Worm (Caenorhabditis elegans) whole organism, midembryonic: ENCODE results near the gene F44G3.7.

Experiments used
- T22C8.4 ChIP-seq: fragments of 200-800 bp; sonication (Bioruptor generic); IDR thresholded peaks from 2 replicates; pipeline ENCODE4 v1.3.6; 2022; ENCODE audit warnings: missing genetic modification characterization, missing compliant biosample characterization
- cog-1 ChIP-seq: sonication (generic microtip); optimal IDR thresholded peaks from 2 replicates; lab custom pipeline; 2016; ENCODE audit warnings: missing genetic modification characterization, missing compliant biosample characterization
- flt-1 ChIP-seq: fragments of 200-800 bp; sonication (Bioruptor generic); IDR thresholded peaks from 2 replicates; pipeline ENCODE4 v1.3.6; 2022; ENCODE audit warnings: missing genetic modification characterization, missing compliant biosample characterization
- med-1 ChIP-seq: sonication (generic microtip); optimal IDR thresholded peaks from 2 replicates; lab custom pipeline; 2017; ENCODE audit warnings: missing genetic modification characterization, mild to moderate bottlenecking, missing compliant biosample characterization, antibody characterized with exemption, missing genetic modification reagents; ENCODE audit not compliant: insufficient read depth
- ref-1 ChIP-seq: fragments of 200-800 bp; sonication (Bioruptor generic); conservative IDR thresholded peaks from 2 replicates; pipeline ENCODE4 v1.3.6; 2022; ENCODE audit warnings: missing genetic modification reagents, missing genetic modification characterization, missing compliant biosample characterization
- tab-1 ChIP-seq: fragments of 200-800 bp; sonication (Bioruptor generic); IDR thresholded peaks from 2 replicates; pipeline ENCODE4 v1.3.6; 2022; ENCODE audit warnings: missing genetic modification characterization, missing compliant biosample characterization
- ztf-29 ChIP-seq: fragments of 200-800 bp; sonication (Bioruptor generic); IDR thresholded peaks from 2 replicates; pipeline ENCODE4 v1.3.6; 2022; ENCODE audit warnings: missing genetic modification reagents, missing genetic modification characterization, missing compliant biosample characterization

DNA sequence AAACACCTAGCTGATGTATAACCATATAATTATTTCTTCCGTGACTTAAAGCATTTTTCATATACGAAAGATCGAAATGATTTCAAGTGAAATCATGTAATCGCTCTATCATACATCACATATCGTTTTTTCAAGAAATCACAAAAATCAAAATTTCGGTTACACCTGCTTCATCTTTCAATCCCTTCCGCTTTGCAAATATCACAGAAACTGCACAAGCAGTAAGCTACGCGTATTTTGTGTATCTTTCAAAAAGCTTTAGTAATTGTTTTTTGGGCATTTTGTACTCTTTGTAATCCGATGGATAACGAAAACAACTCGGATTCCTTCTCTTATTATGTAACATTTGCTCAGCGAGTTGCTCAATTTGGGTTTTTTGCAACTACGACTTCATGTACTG is 21.6 kb downstream of the F44G3.7 start, which contains the start of gene str-25:
- TF ChIP-seq tab-1 (GFP tag; lab: Robert Waterston, UW) (no peak), cog-1 (tag; lab: Kevin White, UChicago) (no peak), ztf-29 (GFP tag; lab: Robert Waterston, UW) (no peak), T22C8.4 (no peak), med-1 (GFP tag; lab: Kevin White, UChicago) (no peak), ref-1 (GFP tag; lab: Robert Waterston, UW) (no peak), flt-1 (GFP tag; lab: Robert Waterston, UW) (no peak)
